Worm (Caenorhabditis elegans): Measurements from ENCODE around the gene M163.21.

- TF ChIP-seq duxl-1 (tag; optimal IDR thresholded peaks at IDR 0.05; ENCODE audit: poor library complexity) (no peak), ZK546.5 (tag; optimal IDR thresholded peaks at IDR 0.05) (no peak), mdl-1 (tag; optimal IDR thresholded peaks at IDR 0.05) (no peak), ZK337.2 (GFP tag; IDR thresholded peaks at IDR 0.05) (no peak), nhr-77 (tag; optimal IDR thresholded peaks at IDR 0.05) (no peak), nhr-25 (tag; optimal IDR thresholded peaks at IDR 0.05; ENCODE audit: borderline replicate concordance, insufficient read depth) (no peak), unc-62 (GFP tag; optimal IDR thresholded peaks at IDR 0.05 in 1 of 2) (no peak), unc-62 (tag; optimal IDR thresholded peaks at IDR 0.05) (no peak), zfp-3 (GFP tag; conservative IDR thresholded peaks at IDR 0.05) (no peak), skn-1 (tag; optimal IDR thresholded peaks at IDR 0.05) (no peak), aly-2 (tag; optimal IDR thresholded peaks at IDR 0.05) (no peak)
These were observed 10.7 kb downstream of the M163.21 start for ce11 chrX:14477338-14477737.
